Fruit fly (Drosophila melanogaster) whole organism, adult: Measurements from ENCODE around the gene CG3699.

ENCODE experiments used
- CG11617 ChIP-seq: fragments of 200-800 bp; sonication (Bioruptor generic); optimal IDR thresholded peaks from 2 replicates; lab custom pipeline; 2017; ENCODE audit warnings: mild to moderate bottlenecking, missing biosample characterization, missing genetic modification reagents, missing genetic modification characterization
- CG12768 ChIP-seq: fragments of 200-800 bp; sonication (Bioruptor generic); optimal IDR thresholded peaks from 2 replicates; lab custom pipeline; 2017; ENCODE audit warnings: missing biosample characterization, missing genetic modification characterization, mild to moderate bottlenecking, moderate library complexity, missing genetic modification reagents
- CG14711 ChIP-seq: fragments of 200-800 bp; sonication (Bioruptor generic); optimal IDR thresholded peaks from 2 replicates; lab custom pipeline; 2018; ENCODE audit warnings: missing biosample characterization, mild to moderate bottlenecking, missing genetic modification characterization, moderate library complexity
- CG1620 ChIP-seq: fragments of 200-800 bp; sonication (Bioruptor generic); optimal IDR thresholded peaks from 2 replicates; lab custom pipeline; 2016; ENCODE audit warnings: missing biosample characterization, missing genetic modification characterization
- CG33017 ChIP-seq: fragments of 200-800 bp; sonication (Bioruptor generic); optimal IDR thresholded peaks from 2 replicates; lab custom pipeline; 2018; ENCODE audit warnings: missing biosample characterization, mild to moderate bottlenecking, missing genetic modification characterization, moderate library complexity
- CG5204 ChIP-seq: fragments of 200-800 bp; sonication (Bioruptor generic); optimal IDR thresholded peaks from 2 replicates; lab custom pipeline; 2016; ENCODE audit warnings: missing biosample characterization, missing genetic modification characterization
- CG7045 ChIP-seq: fragments of 200-800 bp; sonication (Bioruptor generic); optimal IDR thresholded peaks from 2 replicates; lab custom pipeline; 2017; ENCODE audit warnings: missing biosample characterization, mild to moderate bottlenecking, missing genetic modification characterization
- CG7101 ChIP-seq: fragments of 200-800 bp; sonication (Bioruptor generic); optimal IDR thresholded peaks from 2 replicates; lab custom pipeline; 2018; ENCODE audit warnings: missing biosample characterization, mild to moderate bottlenecking, missing genetic modification characterization, moderate library complexity
- Clk ChIP-seq: fragments of 200-800 bp; sonication (Bioruptor generic); optimal IDR thresholded peaks from 2 replicates; lab custom pipeline; 2017; ENCODE audit warnings: missing biosample characterization, missing genetic modification characterization
- Crg-1 ChIP-seq: fragments of 200-800 bp; sonication (Bioruptor generic); optimal IDR thresholded peaks from 2 replicates; lab custom pipeline; 2016; ENCODE audit warnings: missing biosample characterization, missing genetic modification characterization
- Hr96 ChIP-seq: fragments of 200-800 bp; sonication (Bioruptor generic); optimal IDR thresholded peaks from 2 replicates; lab custom pipeline; 2016; ENCODE audit warnings: missing biosample characterization, missing genetic modification characterization
- Mnt ChIP-seq: fragments of 200-800 bp; sonication (Bioruptor generic); optimal IDR thresholded peaks from 2 replicates; lab custom pipeline; 2016; ENCODE audit warnings: missing biosample characterization, mild to moderate bottlenecking, missing genetic modification characterization
- bab1 ChIP-seq: fragments of 200-800 bp; sonication (Bioruptor generic); optimal IDR thresholded peaks from 3 replicates; lab custom pipeline; 2019; ENCODE audit warnings: missing biosample characterization, mild to moderate bottlenecking, missing genetic modification characterization, moderate library complexity
- cic ChIP-seq: fragments of 200-800 bp; sonication (Bioruptor generic); optimal IDR thresholded peaks from 2 replicates; lab custom pipeline; 2017; ENCODE audit warnings: missing biosample characterization, mild to moderate bottlenecking, missing genetic modification characterization, moderate library complexity
- cnc ChIP-seq, 2 experiments: fragments of >200 bp; optimal IDR thresholded peaks; 2 replicates each; lab custom pipeline; 2017
- kay ChIP-seq: fragments of 200-800 bp; sonication (Bioruptor generic); peaks from one replicate; lab custom pipeline; 2016; ENCODE audit warnings: missing biosample characterization, missing genetic modification characterization, borderline replicate concordance
- ovo ChIP-seq: fragments of 200-800 bp; sonication (Bioruptor generic); optimal IDR thresholded peaks from 2 replicates; lab custom pipeline; 2016; ENCODE audit warnings: missing biosample characterization, missing genetic modification characterization
- pad ChIP-seq: fragments of 200-800 bp; sonication (Bioruptor generic); optimal IDR thresholded peaks from 3 replicates; lab custom pipeline; 2017; ENCODE audit warnings: missing biosample characterization, missing genetic modification characterization, mild to moderate bottlenecking, moderate library complexity, missing genetic modification reagents
- tj ChIP-seq: fragments of 200-800 bp; sonication (Bioruptor generic); optimal IDR thresholded peaks from 3 replicates; lab custom pipeline; 2017; ENCODE audit warnings: missing biosample characterization, mild to moderate bottlenecking, missing genetic modification characterization, moderate library complexity
- toe ChIP-seq: fragments of 200-800 bp; sonication (Bioruptor generic); optimal IDR thresholded peaks from 2 replicates; lab custom pipeline; 2016; ENCODE audit warnings: missing biosample characterization, missing genetic modification characterization

Gene CG3699

DNA sequence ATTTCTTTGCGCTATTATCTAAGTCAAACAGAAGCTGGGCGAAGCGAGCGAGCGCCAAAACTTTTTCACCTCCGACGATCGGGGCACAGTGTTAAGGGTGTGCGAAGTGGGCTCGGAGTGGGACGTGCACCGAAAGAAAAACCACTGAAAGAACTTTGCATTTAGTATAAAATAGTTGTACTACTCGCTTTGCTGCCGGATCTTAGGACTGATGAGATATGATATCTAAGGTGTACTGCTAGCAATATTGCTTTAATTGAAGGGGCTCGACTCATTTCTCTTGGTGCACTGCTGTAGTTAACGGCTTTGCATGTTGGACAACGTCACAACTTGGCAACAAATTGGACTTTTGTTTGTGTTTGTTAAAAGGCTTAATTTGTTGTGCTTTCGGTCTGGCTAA, 6.5 kb upstream of the CG3699 start:
- TF ChIP-seq CG5204 (GFP tag; lab: Kevin White, UChicago) (no peak), kay (GFP tag; lab: Kevin White, UChicago) (no peak), toe (GFP tag; lab: Kevin White, UChicago) (no peak), tj (GFP tag; lab: Kevin White, UChicago) (no peak), CG7045 (GFP tag; lab: Kevin White, UChicago) (no peak), Mnt (GFP tag; lab: Kevin White, UChicago) (no peak), CG14711 (no peak), bab1 (GFP tag; lab: Kevin White, UChicago) (no peak), cnc (optimal IDR thresholded peaks at IDR 0.05; lab: Kevin White, UChicago) (no peak), CG7101 (tag; lab: Kevin White, UChicago) (no peak), CG1620 (GFP tag; lab: Kevin White, UChicago) (no peak), pad (GFP tag; lab: Kevin White, UChicago) (no peak), Hr96 (GFP tag; lab: Kevin White, UChicago) (no peak), CG11617 (GFP tag; lab: Kevin White, UChicago) (no peak), CG12768 (GFP tag; lab: Kevin White, UChicago) (no peak), CG33017 (tag; lab: Kevin White, UChicago) (no peak), cic (no peak), ovo (GFP tag; lab: Kevin White, UChicago) (no peak)

DNA sequence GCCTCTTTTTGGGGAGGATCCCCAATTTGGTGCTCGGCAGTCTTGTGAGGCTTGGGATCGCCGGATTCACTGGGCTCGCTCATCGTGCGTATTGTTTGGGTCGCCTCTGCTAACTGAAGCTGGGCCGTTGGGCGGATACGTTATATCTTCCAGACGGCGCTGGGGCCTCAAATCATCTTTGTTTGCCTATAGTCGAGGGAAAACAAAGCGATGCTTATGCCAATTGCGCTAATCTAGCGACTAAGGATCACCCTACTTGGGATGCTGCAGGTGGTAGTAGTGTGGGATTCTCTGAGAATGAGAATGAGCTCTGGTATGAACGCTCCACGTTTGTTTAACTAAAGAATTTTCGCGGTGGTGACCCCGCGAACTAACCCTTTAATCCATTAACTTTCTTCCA, 4.5 kb upstream of the CG3699 start, which contains the start of gene CG3690:
Gene CG3690 (minus strand): TSS at position 101 of the 400 bp plus-strand sequence.
- no peak for TF ChIP-seq pad (GFP tag; lab: Kevin White, UChicago)

DNA sequence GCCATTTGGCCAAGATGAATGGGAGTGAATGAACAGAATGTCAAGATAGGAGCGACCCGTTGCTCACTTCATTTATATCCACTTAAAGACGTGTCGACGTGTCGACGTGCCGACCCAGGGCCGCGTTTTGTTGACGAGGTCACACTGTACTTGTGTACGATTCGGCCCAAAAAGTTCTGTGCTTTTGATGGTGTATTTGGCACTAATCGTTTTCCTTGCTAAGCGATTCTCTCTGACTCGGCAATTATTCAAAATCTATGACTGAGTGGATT, 921 bp upstream of the CG3699 start:
- TF ChIP-seq cnc (optimal IDR thresholded peaks at IDR 0.05; lab: Kevin White, UChicago) (no peak), CG11617 (GFP tag; lab: Kevin White, UChicago) (no peak), ovo (GFP tag; lab: Kevin White, UChicago) (no peak), CG14711 (no peak), CG12768 (GFP tag; lab: Kevin White, UChicago) (no peak), cic (no peak), CG5204 (GFP tag; lab: Kevin White, UChicago) (no peak), CG1620 (GFP tag; lab: Kevin White, UChicago) (no peak)

DNA sequence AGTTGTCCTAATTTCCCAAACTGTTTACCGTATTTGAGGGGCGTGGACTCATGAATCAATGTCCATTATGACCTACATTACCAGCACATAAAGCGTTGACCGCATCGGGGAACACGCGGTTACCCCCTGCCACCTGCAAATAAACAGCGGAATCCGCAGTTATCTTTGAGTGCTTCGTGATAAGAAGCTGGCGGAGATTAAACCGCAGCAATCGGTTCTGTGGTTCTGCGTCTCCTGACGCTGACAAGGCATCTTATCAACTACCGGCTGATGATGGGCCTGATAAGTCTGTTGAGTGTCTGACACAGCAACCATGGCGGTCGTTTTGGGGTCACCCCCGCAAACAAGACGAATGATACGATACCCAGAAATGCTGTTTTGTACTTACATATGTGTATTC, 1.1 kb downstream of the CG3699 start:
- TF ChIP-seq CG12768 (GFP tag; lab: Kevin White, UChicago) = peak; percentile 35
- no peak for TF ChIP-seq CG7045 (GFP tag; lab: Kevin White, UChicago)
- TF ChIP-seq Hr96 (GFP tag; lab: Kevin White, UChicago) = no peak
- TF ChIP-seq CG1620 (GFP tag; lab: Kevin White, UChicago) = no peak
- no peak for TF ChIP-seq Clk
- no peak for TF ChIP-seq ovo (GFP tag; lab: Kevin White, UChicago)
- TF ChIP-seq CG14711 = no peak
- TF ChIP-seq Crg-1 = no peak
- peak; percentile 30 for TF ChIP-seq tj (GFP tag; lab: Kevin White, UChicago)
- no peak for TF ChIP-seq CG5204 (GFP tag; lab: Kevin White, UChicago)
- TF ChIP-seq Mnt (GFP tag; lab: Kevin White, UChicago) = peak; percentile 38
- no peak for TF ChIP-seq CG7101 (tag; lab: Kevin White, UChicago)
- TF ChIP-seq CG33017 (tag; lab: Kevin White, UChicago) = no peak
- TF ChIP-seq bab1 (GFP tag; lab: Kevin White, UChicago) = no peak
- TF ChIP-seq toe (GFP tag; lab: Kevin White, UChicago) = no peak
- TF ChIP-seq kay (GFP tag; lab: Kevin White, UChicago) = no peak
- no peak for TF ChIP-seq CG11617 (GFP tag; lab: Kevin White, UChicago)
- no peak for TF ChIP-seq cnc (optimal IDR thresholded peaks at IDR 0.05; lab: Kevin White, UChicago)
- TF ChIP-seq pad (GFP tag; lab: Kevin White, UChicago) = no peak
- peak; percentile 49 for TF ChIP-seq cic

DNA sequence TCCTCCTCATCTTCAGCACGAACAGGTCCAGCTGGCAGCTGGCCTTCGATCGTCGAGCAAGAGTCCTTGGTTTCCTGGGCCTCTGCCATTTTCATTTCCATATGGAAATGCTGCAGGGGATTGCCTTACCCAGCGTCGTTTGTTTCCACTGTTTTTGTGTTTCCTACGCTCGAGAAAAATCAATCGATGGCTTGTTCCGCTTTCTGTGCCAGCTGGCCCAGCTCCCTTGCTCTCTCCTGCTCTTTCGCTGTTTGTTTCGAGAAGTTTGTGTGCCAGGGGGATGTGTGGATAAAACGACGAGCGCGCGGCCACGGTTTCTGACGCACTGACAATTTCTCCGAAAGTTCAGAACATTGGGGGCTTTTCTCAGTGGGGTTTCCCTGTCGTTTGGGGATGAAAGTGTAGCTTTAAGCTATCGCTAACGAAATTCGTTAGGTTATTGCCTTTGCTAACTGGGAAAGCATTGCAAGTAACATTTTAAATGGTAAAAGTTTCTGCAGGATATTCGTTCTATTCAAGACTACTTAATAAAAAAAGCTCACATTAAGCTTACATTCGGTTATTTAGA, 1.8 kb downstream of the CG3699 start, which contains the start of gene CG3703:
Gene CG3703 (minus strand): TSS at position 328 of the 568 bp plus-strand sequence.
- TF ChIP-seq toe (GFP tag; lab: Kevin White, UChicago) (no peak), CG7045 (GFP tag; lab: Kevin White, UChicago) (no peak), kay (GFP tag; lab: Kevin White, UChicago) (no peak), CG7101 (tag; lab: Kevin White, UChicago) (no peak), cic (no peak), tj (GFP tag; lab: Kevin White, UChicago) (no peak), Clk (no peak), CG11617 (GFP tag; lab: Kevin White, UChicago) (no peak), Mnt (GFP tag; lab: Kevin White, UChicago) (no peak), CG5204 (GFP tag; lab: Kevin White, UChicago) (no peak), bab1 (GFP tag; lab: Kevin White, UChicago) (no peak), cnc (optimal IDR thresholded peaks at IDR 0.05; lab: Kevin White, UChicago) (no peak), pad (GFP tag; lab: Kevin White, UChicago) (no peak), CG1620 (GFP tag; lab: Kevin White, UChicago) (no peak), CG14711 (no peak), Crg-1 (no peak), CG33017 (tag; lab: Kevin White, UChicago) (no peak), Hr96 (GFP tag; lab: Kevin White, UChicago) (no peak)

DNA sequence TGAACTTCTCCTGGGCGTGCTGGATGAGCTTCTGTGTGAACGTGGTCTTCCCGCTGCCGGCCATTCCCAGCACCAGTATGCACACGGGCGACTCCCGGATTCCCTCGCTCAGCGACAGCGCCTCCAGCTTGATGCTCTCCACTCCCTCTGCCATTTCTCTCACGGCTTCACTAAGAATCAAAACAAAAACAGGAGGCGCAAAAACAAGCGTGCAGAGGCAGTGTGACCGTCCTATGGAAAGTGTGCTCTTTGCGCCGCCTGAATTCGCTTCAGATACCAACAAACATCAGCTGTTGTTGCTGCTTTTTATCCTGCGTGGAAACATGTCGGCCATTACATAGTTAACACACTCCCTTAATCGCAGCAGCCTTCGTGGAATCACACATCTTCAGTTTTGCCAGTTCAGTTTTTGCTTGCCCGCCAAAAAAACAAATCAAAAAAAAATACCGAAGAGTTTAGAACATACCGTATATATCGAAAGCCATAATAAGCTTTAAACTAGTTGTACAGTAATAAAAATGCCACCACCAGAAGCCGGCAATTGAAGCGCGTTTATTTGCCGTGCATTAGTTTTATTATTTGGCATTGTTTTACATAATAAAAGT, 6.6 kb downstream of the CG3699 start, which contains the start of the genes CG3704 and mus81:
Gene CG3704 (minus strand): TSS at position 226 of the 605 bp plus-strand sequence.
Gene mus81 (plus strand): TSS at position 496 of the 605 bp plus-strand sequence.
- peak; percentile 15 for TF ChIP-seq pad (GFP tag; lab: Kevin White, UChicago)
- peak; percentile 5 for TF ChIP-seq CG14711
- TF ChIP-seq CG11617 (GFP tag; lab: Kevin White, UChicago) = no peak
- peak; percentile 21 for TF ChIP-seq tj (GFP tag; lab: Kevin White, UChicago)
- peak; percentile 68 for TF ChIP-seq Mnt (GFP tag; lab: Kevin White, UChicago)
